Fruit fly (Drosophila melanogaster) whole organism, embryonic: Measurements from ENCODE around the gene CG31100.
A peak's percentile ranks its signal among the peaks of the same experiment; 100 is the strongest.

ENCODE experiments used
- Adf1 ChIP-seq: fragments of 200-800 bp; sonication (Bioruptor generic); IDR thresholded peaks from 2 replicates; pipeline ENCODE4 v1.3.6; 2022; ENCODE audit warnings: missing biosample characterization, missing genetic modification characterization
- Antp ChIP-seq: fragments of 200-800 bp; sonication (Bioruptor generic); optimal IDR thresholded peaks from 3 replicates; lab custom pipeline; 2016; ENCODE audit warnings: missing biosample characterization, missing genetic modification characterization
- Bdp1 ChIP-seq: fragments of 200-800 bp; sonication (Bioruptor generic); optimal IDR thresholded peaks from 3 replicates; lab custom pipeline; 2016; ENCODE audit warnings: missing biosample characterization, missing genetic modification characterization
- Blimp-1 ChIP-seq: fragments of 200-800 bp; sonication (Bioruptor generic); optimal IDR thresholded peaks from 3 replicates; lab custom pipeline; 2018; ENCODE audit warnings: missing biosample characterization, missing genetic modification characterization, mild to moderate bottlenecking, moderate library complexity, missing genetic modification reagents
- BtbVII ChIP-seq: fragments of 200-800 bp; sonication (Bioruptor generic); optimal IDR thresholded peaks from 3 replicates; lab custom pipeline; 2017; ENCODE audit warnings: missing biosample characterization, mild to moderate bottlenecking, missing genetic modification characterization
- Bteb2 ChIP-seq: fragments of 200-800 bp; sonication (Bioruptor generic); optimal IDR thresholded peaks from 2 replicates; lab custom pipeline; 2016; ENCODE audit warnings: missing biosample characterization, missing genetic modification characterization
- CG10979 ChIP-seq: fragments of 200-800 bp; sonication (Bioruptor generic); optimal IDR thresholded peaks from 2 replicates; lab custom pipeline; 2018; ENCODE audit warnings: missing biosample characterization, mild to moderate bottlenecking, missing genetic modification characterization, moderate library complexity
- CG11504 ChIP-seq: fragments of 200-800 bp; sonication (Bioruptor generic); optimal IDR thresholded peaks from 3 replicates; lab custom pipeline; 2019; ENCODE audit warnings: missing biosample characterization, mild to moderate bottlenecking, missing genetic modification characterization, moderate library complexity
- CG12236 ChIP-seq: fragments of 200-800 bp; sonication (Bioruptor generic); optimal IDR thresholded peaks from 2 replicates; lab custom pipeline; 2016; ENCODE audit warnings: missing biosample characterization, missing genetic modification characterization
- CG13296 ChIP-seq: fragments of 200-800 bp; sonication (Bioruptor generic); optimal IDR thresholded peaks from 3 replicates; lab custom pipeline; 2018; ENCODE audit warnings: missing biosample characterization, mild to moderate bottlenecking, missing genetic modification characterization
- CG13894 ChIP-seq: fragments of 200-800 bp; sonication (Bioruptor generic); optimal IDR thresholded peaks from 3 replicates; lab custom pipeline; 2018; ENCODE audit warnings: missing biosample characterization, mild to moderate bottlenecking, missing genetic modification characterization, moderate library complexity
- CG15479 ChIP-seq: fragments of 200-800 bp; sonication (Bioruptor generic); optimal IDR thresholded peaks from 3 replicates; lab custom pipeline; 2019; ENCODE audit warnings: missing biosample characterization, mild to moderate bottlenecking, missing genetic modification characterization, moderate library complexity
- CG17829 ChIP-seq: fragments of 200-800 bp; optimal IDR thresholded peaks from 2 replicates; lab custom pipeline; 2019; ENCODE audit warnings: missing biosample characterization, mild to moderate bottlenecking, missing genetic modification characterization, moderate library complexity
- CG18764 ChIP-seq: fragments of 200-800 bp; sonication (Bioruptor generic); optimal IDR thresholded peaks from 3 replicates; lab custom pipeline; 2016; ENCODE audit warnings: missing biosample characterization, missing genetic modification characterization
- CG4854 ChIP-seq: fragments of 200-800 bp; sonication (Bioruptor generic); optimal IDR thresholded peaks from 2 replicates; lab custom pipeline; 2016; ENCODE audit warnings: missing biosample characterization, missing genetic modification characterization, inconsistent platforms
- CG5180 ChIP-seq: fragments of 200-800 bp; sonication (Bioruptor generic); optimal IDR thresholded peaks from 3 replicates; lab custom pipeline; 2017; ENCODE audit warnings: missing biosample characterization, missing genetic modification characterization, mild to moderate bottlenecking, moderate library complexity, missing genetic modification reagents
- CG5953 ChIP-seq: fragments of 200-800 bp; sonication (Bioruptor generic); IDR thresholded peaks from 2 replicates; pipeline ENCODE4 v1.3.6; 2022; ENCODE audit warnings: missing biosample characterization, missing genetic modification characterization
- CG6854 ChIP-seq: fragments of 200-800 bp; sonication (Bioruptor generic); optimal IDR thresholded peaks from 3 replicates; lab custom pipeline; 2017; ENCODE audit warnings: missing biosample characterization, mild to moderate bottlenecking, missing genetic modification characterization
- CG7987 ChIP-seq: fragments of 200-800 bp; sonication (Bioruptor generic); optimal IDR thresholded peaks from 2 replicates; lab custom pipeline; 2018; ENCODE audit warnings: missing biosample characterization, mild to moderate bottlenecking, missing genetic modification characterization, moderate library complexity
- CG8924 ChIP-seq: fragments of 200-800 bp; optimal IDR thresholded peaks from 3 replicates; lab custom pipeline; 2019; ENCODE audit warnings: missing biosample characterization, mild to moderate bottlenecking, missing genetic modification characterization, moderate library complexity
- Deaf1 ChIP-seq: fragments of 200-800 bp; optimal IDR thresholded peaks from 3 replicates; lab custom pipeline; 2019; ENCODE audit warnings: missing biosample characterization, mild to moderate bottlenecking, missing genetic modification characterization, moderate library complexity
- HLHmδ ChIP-seq: fragments of 200-800 bp; sonication (Bioruptor generic); optimal IDR thresholded peaks from 2 replicates; lab custom pipeline; 2018; ENCODE audit warnings: missing biosample characterization, mild to moderate bottlenecking, missing genetic modification characterization, moderate library complexity
- Kr ChIP-seq: fragments of 200-800 bp; sonication (Bioruptor generic); optimal IDR thresholded peaks from 2 replicates; lab custom pipeline; 2017; ENCODE audit warnings: missing biosample characterization, mild to moderate bottlenecking, missing genetic modification characterization
- Myb ChIP-seq: fragments of 200-800 bp; sonication (Bioruptor generic); optimal IDR thresholded peaks from 2 replicates; lab custom pipeline; 2016; ENCODE audit warnings: missing biosample characterization, missing genetic modification characterization
- NK7.1 ChIP-seq: fragments of 200-800 bp; sonication (Bioruptor generic); optimal IDR thresholded peaks from 3 replicates; lab custom pipeline; 2016; ENCODE audit warnings: missing biosample characterization, missing genetic modification characterization
- Oli ChIP-seq: fragments of 200-800 bp; sonication (Bioruptor generic); optimal IDR thresholded peaks from 2 replicates; lab custom pipeline; 2018; ENCODE audit warnings: missing biosample characterization, mild to moderate bottlenecking, missing genetic modification characterization, moderate library complexity
- Sox102F ChIP-seq: fragments of 200-800 bp; sonication (Bioruptor generic); optimal IDR thresholded peaks from 2 replicates; lab custom pipeline; 2018; ENCODE audit warnings: missing biosample characterization, mild to moderate bottlenecking, missing genetic modification characterization, moderate library complexity
- Xrp1 ChIP-seq: fragments of 200-800 bp; sonication (Bioruptor generic); IDR thresholded peaks from 2 replicates; pipeline ENCODE4 v1.3.6; 2022; ENCODE audit warnings: missing biosample characterization, missing genetic modification characterization
- ac ChIP-seq: fragments of 200-800 bp; sonication (Bioruptor generic); optimal IDR thresholded peaks from 3 replicates; lab custom pipeline; 2017; ENCODE audit warnings: missing biosample characterization, mild to moderate bottlenecking, missing genetic modification characterization
- amos ChIP-seq: fragments of 200-800 bp; sonication (Bioruptor generic); IDR thresholded peaks from 2 replicates; pipeline ENCODE4 v1.3.6; 2022; ENCODE audit warnings: missing biosample characterization, missing genetic modification characterization; ENCODE audit not compliant: partially characterized antibody
- bab2 ChIP-seq: fragments of 200-800 bp; sonication (Bioruptor generic); optimal IDR thresholded peaks from 2 replicates; lab custom pipeline; 2016; ENCODE audit warnings: missing biosample characterization, missing genetic modification characterization
- bcd ChIP-seq: fragments of 200-800 bp; sonication (Bioruptor generic); optimal IDR thresholded peaks from 2 replicates; lab custom pipeline; 2017; ENCODE audit warnings: missing biosample characterization, mild to moderate bottlenecking, missing genetic modification characterization
- chinmo ChIP-seq: fragments of 200-800 bp; sonication (Bioruptor generic); IDR thresholded peaks from 4 replicates; pipeline ENCODE4 v1.3.6; 2022; ENCODE audit warnings: missing biosample characterization, missing genetic modification characterization; ENCODE audit not compliant: partially characterized antibody
- chm ChIP-seq: fragments of 200-800 bp; sonication (Bioruptor generic); IDR thresholded peaks from 2 replicates; pipeline ENCODE4 v1.3.6; 2022; ENCODE audit warnings: missing biosample characterization, missing genetic modification characterization
- ci ChIP-seq: fragments of 200-800 bp; sonication (Bioruptor generic); IDR thresholded peaks from 3 replicates; pipeline ENCODE4 v1.3.6; 2022; ENCODE audit warnings: missing biosample characterization, missing genetic modification characterization
- crp ChIP-seq, 2 experiments: fragments of 200-800 bp; sonication (Bioruptor generic); optimal IDR thresholded peaks; 2 replicates in 1 of 2; 3 replicates in 1 of 2; lab custom pipeline; 2017; ENCODE audit warnings: missing biosample characterization in 2 of 2, missing genetic modification characterization in 2 of 2, mild to moderate bottlenecking in 1 of 2, moderate library complexity in 1 of 2
- emc ChIP-seq: fragments of 200-800 bp; sonication (Bioruptor generic); optimal IDR thresholded peaks from 2 replicates; lab custom pipeline; 2016; ENCODE audit warnings: missing biosample characterization, missing genetic modification characterization
- ftz-f1 ChIP-seq: fragments of 200-800 bp; sonication (Bioruptor generic); optimal IDR thresholded peaks from 2 replicates; lab custom pipeline; 2016; ENCODE audit warnings: missing biosample characterization, missing genetic modification characterization
- gsb-n ChIP-seq: fragments of 200-800 bp; sonication (Bioruptor generic); optimal IDR thresholded peaks from 3 replicates; lab custom pipeline; 2018; ENCODE audit warnings: missing biosample characterization, mild to moderate bottlenecking, missing genetic modification characterization
- jigr1 ChIP-seq: fragments of 200-800 bp; sonication (Bioruptor generic); IDR thresholded peaks from 3 replicates; pipeline ENCODE4 v1.3.6; 2022; ENCODE audit warnings: missing biosample characterization, missing genetic modification characterization
- lov ChIP-seq, 2 experiments: fragments of 200-800 bp in 1 of 2; fragments of >200 bp in 1 of 2; sonication (Bioruptor generic) in 1 of 2; IDR thresholded peaks in 1 of 2; optimal IDR thresholded peaks in 1 of 2; 2 replicates in 1 of 2; 3 replicates in 1 of 2; pipeline versions ENCODE4 v1.3.6 to Lab custom; 2017 to 2022; ENCODE audit warnings: missing biosample characterization in 1 of 2, missing genetic modification characterization in 1 of 2
- pb ChIP-seq: fragments of 200-800 bp; sonication (Bioruptor generic); optimal IDR thresholded peaks from 3 replicates; lab custom pipeline; 2016; ENCODE audit warnings: missing biosample characterization, missing genetic modification characterization
- pros ChIP-seq: fragments of 200-800 bp; sonication (Bioruptor generic); optimal IDR thresholded peaks from 3 replicates; lab custom pipeline; 2019; ENCODE audit warnings: missing biosample characterization, mild to moderate bottlenecking, missing genetic modification characterization, moderate library complexity
- salm ChIP-seq: fragments of 200-800 bp; sonication (Bioruptor generic); optimal IDR thresholded peaks from 2 replicates; lab custom pipeline; 2018; ENCODE audit warnings: missing biosample characterization, mild to moderate bottlenecking, missing genetic modification characterization
- sima ChIP-seq: fragments of 200-800 bp; sonication (Bioruptor generic); optimal IDR thresholded peaks from 2 replicates; lab custom pipeline; 2016; ENCODE audit warnings: missing biosample characterization, missing genetic modification characterization
- tgo ChIP-seq: fragments of 200-800 bp; sonication (Bioruptor generic); IDR thresholded peaks from 3 replicates; pipeline ENCODE4 v1.3.6; 2022; ENCODE audit warnings: missing biosample characterization, missing genetic modification characterization
- tll ChIP-seq, 2 experiments: fragments of 200-800 bp in 1 of 2; fragments of >200 bp in 1 of 2; sonication (Bioruptor generic) in 1 of 2; optimal IDR thresholded peaks; 2 replicates each; lab custom pipeline; 2017 to 2019; ENCODE audit warnings: missing biosample characterization in 2 of 2, missing genetic modification characterization in 2 of 2, mild to moderate bottlenecking in 1 of 2, moderate library complexity in 1 of 2
- zfh1 ChIP-seq: fragments of 200-800 bp; sonication (Bioruptor generic); IDR thresholded peaks from 3 replicates; pipeline ENCODE4 v1.3.6; 2022; ENCODE audit warnings: missing biosample characterization, missing genetic modification characterization

The CG31100 gene

dm6 chr3R:8962860-8963755 lies 40.3 kb downstream of the CG31100 start, which contains the start of gene ich (continued):
- no peak for TF ChIP-seq bab2
- peak; percentile 22 for TF ChIP-seq CG8924
- no peak for TF ChIP-seq CG10979
- TF ChIP-seq crp (GFP tag; optimal IDR thresholded peaks at IDR 0.05; lab: Kevin White, UChicago), result no peak
- TF ChIP-seq CG7987 (GFP tag; lab: Kevin White, UChicago), result no peak
- TF ChIP-seq CG18764 (GFP tag; lab: Kevin White, UChicago), result no peak
- TF ChIP-seq CG5180 (GFP tag; lab: Kevin White, UChicago), result peak; percentile 98
- TF ChIP-seq pros, result peak; percentile 70
- TF ChIP-seq Bteb2, result no peak
- TF ChIP-seq CG11504 (tag; lab: Kevin White, UChicago), result peak; percentile 97
- 0 out of 4 replicates have a peak, but pooled peaks have one; percentile 40 for TF ChIP-seq chinmo
- no peak for TF ChIP-seq Bdp1 (GFP tag; lab: Kevin White, UChicago)
- TF ChIP-seq Sox102F (GFP tag; lab: Kevin White, UChicago), result no peak
- TF ChIP-seq chm (GFP tag; lab: Robert Waterston, UW), result peak; percentile 81; the same call in 1 of the 2 replicates
- no peak for TF ChIP-seq amos (GFP tag; lab: Robert Waterston, UW)
- no peak for TF ChIP-seq pb (GFP tag; lab: Kevin White, UChicago)
- TF ChIP-seq ftz-f1 (GFP tag; lab: Kevin White, UChicago), result no peak
- TF ChIP-seq HLHmδ (GFP tag; lab: Kevin White, UChicago), result peak; percentile 43
- TF ChIP-seq zfh1, result 0 out of 3 replicates have a peak, but pooled peaks have one; percentile 5
- no peak for TF ChIP-seq CG4854 (GFP tag; lab: Kevin White, UChicago)
- no peak for TF ChIP-seq Xrp1
- TF ChIP-seq Adf1, result peak; percentile 85
- peak; percentile 10 for TF ChIP-seq CG17829 (tag; lab: Kevin White, UChicago)
- peak; percentile 30 for TF ChIP-seq Blimp-1
- TF ChIP-seq ac (GFP tag; lab: Kevin White, UChicago), result peak; percentile 6
- no peak for TF ChIP-seq tgo (GFP tag; lab: Robert Waterston, UW)
- no peak for TF ChIP-seq sima (GFP tag; lab: Kevin White, UChicago)
- no peak for TF ChIP-seq Kr
- peak in 1 of 2 experiments; percentile 48 for TF ChIP-seq tll (GFP tag; optimal IDR thresholded peaks at IDR 0.05; lab: Kevin White, UChicago)
- no peak for TF ChIP-seq CG12236 (GFP tag; lab: Kevin White, UChicago)
- no peak for TF ChIP-seq Myb (GFP tag; lab: Kevin White, UChicago)
- TF ChIP-seq ci (GFP tag; lab: Robert Waterston, UW), result peak; percentile 27; the same call in 1 of the 3 replicates
- TF ChIP-seq Deaf1 (tag; lab: Kevin White, UChicago), result peak; percentile 83

dm6 chr3R:8960329-8960728 lies 43.1 kb downstream of the CG31100 start:
- TF ChIP-seq jigr1 (GFP tag; lab: Robert Waterston, UW) (no peak), salm (tag; lab: Kevin White, UChicago) (peak; percentile 50), Oli (tag; lab: Kevin White, UChicago) (peak; percentile 76), NK7.1 (GFP tag; lab: Kevin White, UChicago) (no peak), gsb-n (tag; lab: Kevin White, UChicago) (no peak), emc (no peak), CG13894 (tag; lab: Kevin White, UChicago) (no peak), CG6854 (GFP tag; lab: Kevin White, UChicago) (no peak), bcd (GFP tag; lab: Kevin White, UChicago) (peak; percentile 51), tgo (GFP tag; lab: Robert Waterston, UW) (peak; percentile 73; the same call in 2 of the 3 replicates), Antp (no peak), CG15479 (no peak), CG12236 (GFP tag; lab: Kevin White, UChicago) (no peak), BtbVII (peak; percentile 28), lov (optimal IDR thresholded peaks at IDR 0.05; lab: Kevin White, UChicago) (no peak), lov (GFP tag; IDR thresholded peaks at IDR 0.05; lab: Robert Waterston, UW) (no peak), CG13296 (GFP tag; lab: Kevin White, UChicago) (peak; percentile 39), CG5953 (GFP tag; lab: Robert Waterston, UW) (no peak)
